Fruit fly (Drosophila melanogaster): ENCODE data around the gene CG34269.

DNA sequence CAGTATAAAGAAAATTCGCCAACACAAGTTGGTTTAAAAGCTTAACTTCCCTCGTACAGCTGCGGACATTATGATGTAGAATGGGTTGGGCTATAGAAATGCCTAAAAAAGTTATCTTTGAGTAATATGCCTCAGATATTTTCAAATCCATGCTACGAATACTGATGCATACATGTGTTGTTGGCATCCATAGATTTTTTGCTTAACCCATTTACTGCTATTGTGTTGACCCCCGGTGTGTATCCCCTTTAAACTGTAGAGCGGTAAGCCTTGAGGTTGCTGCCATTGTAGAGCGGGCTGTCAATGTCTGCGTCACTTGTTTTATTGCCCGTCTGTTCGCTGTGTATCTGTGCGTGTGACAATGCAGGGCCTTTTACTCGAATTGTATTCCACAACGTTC is 24.8 kb downstream of the CG34269 start:
- TF ChIP-seq h (optimal IDR thresholded peaks at IDR 0.05) (no peak), ttk (optimal IDR thresholded peaks at IDR 0.05) (no peak), psq (optimal IDR thresholded peaks at IDR 0.05) (no peak)

Measured in Kc167 (cell line).